Worm (Caenorhabditis elegans): ENCODE measurements around the gene F33E11.2.

F33E11.2 gene

ce11 chrV:349054-349453 is 51.3 kb downstream of the F33E11.2 start, which contains the start of gene atg-9 (continued):
- peak; percentile 48 for TF ChIP-seq sma-9 (GFP tag; optimal IDR thresholded peaks at IDR 0.05)
- no peak for TF ChIP-seq sma-9 (tag; optimal IDR thresholded peaks at IDR 0.05)
- TF ChIP-seq zag-1 (tag; optimal IDR thresholded peaks at IDR 0.05), result no peak
- peak; percentile 58 for TF ChIP-seq sma-3 (GFP tag; optimal IDR thresholded peaks at IDR 0.05)
- TF ChIP-seq ceh-82 (tag; optimal IDR thresholded peaks at IDR 0.05), result no peak
- TF ChIP-seq blmp-1 (tag; optimal IDR thresholded peaks at IDR 0.05; ENCODE audit: insufficient read depth), result peak; percentile 23
- TF ChIP-seq C34F6.9 (tag; optimal IDR thresholded peaks at IDR 0.05), result peak; percentile 80
- no peak for TF ChIP-seq mbf-1 (tag; optimal IDR thresholded peaks at IDR 0.05)
- TF ChIP-seq mdl-1 (tag; optimal IDR thresholded peaks at IDR 0.05), result peak; percentile 59 to 89
- TF ChIP-seq aly-2 (tag; optimal IDR thresholded peaks at IDR 0.05), result no peak
- TF ChIP-seq nhr-10 (tag; optimal IDR thresholded peaks at IDR 0.05), result no peak
- TF ChIP-seq nhr-12 (tag; optimal IDR thresholded peaks at IDR 0.05), result no peak
- TF ChIP-seq nhr-237 (tag; optimal IDR thresholded peaks at IDR 0.05), result no peak
- no peak for TF ChIP-seq R02D3.7 (tag; optimal IDR thresholded peaks at IDR 0.05)
- peak; percentile 40 for TF ChIP-seq unc-55 (GFP tag; optimal IDR thresholded peaks at IDR 0.05)
- no peak for TF ChIP-seq nhr-77 (tag; optimal IDR thresholded peaks at IDR 0.05)
- TF ChIP-seq ztf-1 (GFP tag; conservative IDR thresholded peaks at IDR 0.05), result no peak
- peak; percentile 40 for TF ChIP-seq Y55F3AM.14 (GFP tag; optimal IDR thresholded peaks at IDR 0.05)
- TF ChIP-seq nhr-11 (tag; optimal IDR thresholded peaks at IDR 0.05), result no peak
- no peak for TF ChIP-seq alr-1 (tag; optimal IDR thresholded peaks at IDR 0.05)
- TF ChIP-seq nhr-25 (tag; optimal IDR thresholded peaks at IDR 0.05), result peak; percentile 84
- no peak for TF ChIP-seq elt-3 (tag; optimal IDR thresholded peaks at IDR 0.05)
- TF ChIP-seq skn-1 (tag; optimal IDR thresholded peaks at IDR 0.05), result no peak
- no peak for TF ChIP-seq unc-62 (GFP tag; optimal IDR thresholded peaks at IDR 0.05)
- peak; percentile 58 for TF ChIP-seq ama-1 (optimal IDR thresholded peaks at IDR 0.05)
- peak; percentile 71 for TF ChIP-seq nhr-129 (tag; optimal IDR thresholded peaks at IDR 0.05)
- no peak for TF ChIP-seq elt-1 (tag; optimal IDR thresholded peaks at IDR 0.05)
